Worm (Caenorhabditis elegans) whole organism, L1 larva: ENCODE data around the gene Y66D12A.1.

Experiments
- C16A3.4 ChIP-seq: fragments of 150-350 bp; optimal IDR thresholded peaks from 2 replicates; lab custom pipeline; 2014; ENCODE audit warnings: missing biosample characterization, missing genetic modification characterization
- Y116A8C.19 ChIP-seq: sonication (generic microtip); optimal IDR thresholded peaks from 2 replicates; lab custom pipeline; 2016; ENCODE audit warnings: missing compliant biosample characterization, missing genetic modification characterization, borderline replicate concordance
- aly-2 ChIP-seq: fragments of 150-350 bp; optimal IDR thresholded peaks from 2 replicates; lab custom pipeline; 2014; ENCODE audit warnings: missing biosample characterization, missing genetic modification characterization
- ceh-8 ChIP-seq: fragments of 200-800 bp; sonication (Bioruptor generic); optimal IDR thresholded peaks from 2 replicates; lab custom pipeline; 2018; ENCODE audit warnings: mild to moderate bottlenecking, missing genetic modification characterization, moderate library complexity, missing compliant biosample characterization
- ceh-82 ChIP-seq, 3 experiments: fragments of 150-350 bp in 1 of 3; sonication (generic microtip) in 2 of 3; optimal IDR thresholded peaks; 2 replicates each; lab custom pipeline; 2014 to 2017; ENCODE audit warnings: missing biosample characterization in 3 of 3, missing genetic modification characterization in 3 of 3
- dpl-1 ChIP-seq, 3 experiments: fragments of 150-350 bp in 2 of 3; sonication (generic microtip) in 1 of 3; optimal IDR thresholded peaks; 2 replicates each; lab custom pipeline; 2014 to 2017; ENCODE audit warnings: missing biosample characterization in 3 of 3, missing genetic modification characterization in 3 of 3, missing genetic modification reagents in 3 of 3
- egl-13 ChIP-seq: sonication (generic microtip); optimal IDR thresholded peaks from 2 replicates; lab custom pipeline; 2016; ENCODE audit warnings: missing genotype, missing genetic modification reagents, missing genetic modification characterization, missing compliant biosample characterization
- egl-27 ChIP-seq, 2 experiments: fragments of 150-350 bp in 1 of 2; sonication (generic microtip); optimal IDR thresholded peaks; 3 replicates each; lab custom pipeline; 2017 to 2018; ENCODE audit warnings: missing biosample characterization in 2 of 2, missing genetic modification characterization in 2 of 2, missing genetic modification reagents in 2 of 2
- elt-2 ChIP-seq: sonication (generic microtip); optimal IDR thresholded peaks from 2 replicates; lab custom pipeline; 2016; ENCODE audit warnings: missing genetic modification characterization, mild to moderate bottlenecking, inconsistent platforms, missing compliant biosample characterization, missing genetic modification reagents
- elt-3 ChIP-seq, 6 experiments: fragments of 150-350 bp in 1 of 6; sonication (generic microtip); optimal IDR thresholded peaks; 2 replicates each; lab custom pipeline; 2017 to 2018; ENCODE audit warnings: missing biosample characterization in 6 of 6, missing genetic modification characterization in 6 of 6, inconsistent platforms in 1 of 6
- ets-5 ChIP-seq: fragments of 200-800 bp; sonication (Bioruptor generic); IDR thresholded peaks from 2 replicates; pipeline ENCODE4 v1.3.6; 2022; ENCODE audit warnings: missing genetic modification characterization, missing compliant biosample characterization
- fkh-10 ChIP-seq: sonication (generic microtip); optimal IDR thresholded peaks from 2 replicates; lab custom pipeline; 2017; ENCODE audit warnings: missing biosample characterization, missing genetic modification reagents, missing genetic modification characterization
- fkh-4 ChIP-seq: sonication (generic microtip); optimal IDR thresholded peaks from 2 replicates; lab custom pipeline; 2016; ENCODE audit warnings: missing compliant biosample characterization, missing genetic modification characterization, borderline replicate concordance
- fkh-8 ChIP-seq: sonication (generic microtip); optimal IDR thresholded peaks from 2 replicates; lab custom pipeline; 2016; ENCODE audit warnings: mild to moderate bottlenecking, missing genetic modification characterization, missing compliant biosample characterization
- fos-1 ChIP-seq: fragments of 150-350 bp; optimal IDR thresholded peaks from 2 replicates; lab custom pipeline; 2014; ENCODE audit warnings: missing biosample characterization, missing genetic modification characterization
- grh-1 ChIP-seq: fragments of 200-800 bp; sonication (Bioruptor generic); IDR thresholded peaks from 2 replicates; pipeline ENCODE4 v1.3.6; 2022; ENCODE audit warnings: missing genetic modification reagents, missing genetic modification characterization, missing compliant biosample characterization
- hlh-4 ChIP-seq: sonication (generic microtip); optimal IDR thresholded peaks from 2 replicates; lab custom pipeline; 2016; ENCODE audit warnings: mild to moderate bottlenecking, missing genetic modification characterization, missing compliant biosample characterization
- isw-1 ChIP-seq: fragments of 200-800 bp; sonication (Bioruptor generic); IDR thresholded peaks from 2 replicates; pipeline ENCODE4 v1.3.6; 2022; ENCODE audit warnings: missing genetic modification characterization, missing compliant biosample characterization
- jun-1 ChIP-seq: fragments of 150-350 bp; optimal IDR thresholded peaks from 2 replicates; lab custom pipeline; 2014; ENCODE audit warnings: missing biosample characterization, missing genetic modification reagents, missing genetic modification characterization
- lin-13 ChIP-seq: fragments of 150-350 bp; optimal IDR thresholded peaks from 2 replicates; lab custom pipeline; 2014; ENCODE audit warnings: missing biosample characterization, missing genetic modification reagents, missing genetic modification characterization
- lin-14 ChIP-seq: fragments of 200-800 bp; sonication (Bioruptor generic); optimal IDR thresholded peaks from 2 replicates; lab custom pipeline; 2018; ENCODE audit warnings: mild to moderate bottlenecking, missing genetic modification characterization, moderate library complexity, missing compliant biosample characterization
- lin-35 ChIP-seq, 2 experiments: fragments of 150-350 bp; optimal IDR thresholded peaks; 2 replicates each; lab custom pipeline; 2014; ENCODE audit warnings: missing biosample characterization in 2 of 2, missing genetic modification characterization in 2 of 2, missing genetic modification reagents in 2 of 2
- lin-39 ChIP-seq: fragments of 150-350 bp; optimal IDR thresholded peaks from 2 replicates; lab custom pipeline; 2014; ENCODE audit warnings: missing biosample characterization, missing genetic modification reagents, missing genetic modification characterization
- nhr-11 ChIP-seq: fragments of 150-350 bp; optimal IDR thresholded peaks from 2 replicates; lab custom pipeline; 2014; ENCODE audit warnings: missing biosample characterization, missing genetic modification characterization
- nhr-12 ChIP-seq: sonication (generic microtip); optimal IDR thresholded peaks from 2 replicates; lab custom pipeline; 2017; ENCODE audit warnings: missing biosample characterization, missing genetic modification characterization
- nhr-19 ChIP-seq: fragments of 200-800 bp; sonication (Bioruptor generic); conservative IDR thresholded peaks from 2 replicates; pipeline ENCODE4 v1.3.6; 2022; ENCODE audit warnings: missing genetic modification characterization, missing compliant biosample characterization
- nhr-20 ChIP-seq: sonication (generic microtip); optimal IDR thresholded peaks from 2 replicates; lab custom pipeline; 2016; ENCODE audit warnings: mild to moderate bottlenecking, missing genetic modification characterization, missing compliant biosample characterization
- nhr-28 ChIP-seq: fragments of 150-350 bp; optimal IDR thresholded peaks from 2 replicates; lab custom pipeline; 2014; ENCODE audit warnings: missing biosample characterization, missing genetic modification characterization
- nhr-47 ChIP-seq: sonication (generic microtip); optimal IDR thresholded peaks from 2 replicates; lab custom pipeline; 2016; ENCODE audit warnings: mild to moderate bottlenecking, missing genetic modification characterization, moderate library complexity, missing compliant biosample characterization
- nhr-71 ChIP-seq: sonication (generic microtip); optimal IDR thresholded peaks from 2 replicates; lab custom pipeline; 2016; ENCODE audit warnings: mild to moderate bottlenecking, missing genetic modification characterization, moderate library complexity, missing compliant biosample characterization
- nhr-76 ChIP-seq: sonication (generic microtip); optimal IDR thresholded peaks from 2 replicates; lab custom pipeline; 2017; ENCODE audit warnings: missing biosample characterization, missing genetic modification characterization
- nhr-77 ChIP-seq: fragments of 150-350 bp; optimal IDR thresholded peaks from 2 replicates; lab custom pipeline; 2014; ENCODE audit warnings: missing biosample characterization, missing genetic modification characterization
- nhr-85 ChIP-seq: sonication (generic microtip); peaks from one replicate; lab custom pipeline; 2016; ENCODE audit warnings: missing genetic modification characterization, inconsistent platforms, missing compliant biosample characterization
- pag-3 ChIP-seq: sonication (generic microtip); optimal IDR thresholded peaks from 2 replicates; lab custom pipeline; 2017; ENCODE audit warnings: missing genetic modification characterization, mild to moderate bottlenecking, missing compliant biosample characterization, antibody characterized with exemption, borderline replicate concordance; ENCODE audit not compliant: insufficient read depth
- pqm-1 ChIP-seq: sonication (generic microtip); optimal IDR thresholded peaks from 3 replicates; lab custom pipeline; 2017; ENCODE audit warnings: missing biosample characterization, missing genetic modification characterization
- skn-1 ChIP-seq: fragments of 150-350 bp; optimal IDR thresholded peaks from 2 replicates; lab custom pipeline; 2014; ENCODE audit warnings: missing biosample characterization, missing genetic modification characterization
- snpc-4 ChIP-seq: fragments of 150-350 bp; optimal IDR thresholded peaks from 2 replicates; lab custom pipeline; 2014; ENCODE audit warnings: missing biosample characterization, missing genetic modification characterization
- sox-4 ChIP-seq: sonication (generic microtip); optimal IDR thresholded peaks from 2 replicates; lab custom pipeline; 2016; ENCODE audit warnings: missing genetic modification characterization, missing compliant biosample characterization
- sup-37 ChIP-seq: fragments of 200-800 bp; sonication (Bioruptor generic); optimal IDR thresholded peaks from 2 replicates; lab custom pipeline; 2018; ENCODE audit warnings: mild to moderate bottlenecking, missing genetic modification characterization, missing compliant biosample characterization
- tlp-1 ChIP-seq: fragments of 150-350 bp; optimal IDR thresholded peaks from 2 replicates; lab custom pipeline; 2014; ENCODE audit warnings: missing biosample characterization, missing genetic modification characterization
- unc-130 ChIP-seq: fragments of 150-350 bp; optimal IDR thresholded peaks from 2 replicates; lab custom pipeline; 2017; ENCODE audit warnings: missing biosample characterization, missing genetic modification characterization, inconsistent platforms
- unc-30 ChIP-seq: sonication (generic microtip); optimal IDR thresholded peaks from 2 replicates; lab custom pipeline; 2017; ENCODE audit warnings: missing biosample characterization, missing genetic modification characterization
- unc-86 ChIP-seq: sonication (generic microtip); optimal IDR thresholded peaks from 2 replicates; lab custom pipeline; 2016; ENCODE audit warnings: missing genetic modification characterization, missing compliant biosample characterization
- unc-98 ChIP-seq: fragments of 200-800 bp; sonication (Bioruptor generic); IDR thresholded peaks from 2 replicates; pipeline ENCODE4 v1.3.6; 2022; ENCODE audit warnings: missing genetic modification characterization, missing compliant biosample characterization
- zag-1 ChIP-seq: fragments of 150-350 bp; optimal IDR thresholded peaks from 2 replicates; lab custom pipeline; 2014; ENCODE audit warnings: missing biosample characterization, missing genetic modification characterization
- zip-4 ChIP-seq: fragments of 200-800 bp; sonication (Bioruptor generic); optimal IDR thresholded peaks from 2 replicates; lab custom pipeline; 2018; ENCODE audit warnings: mild to moderate bottlenecking, missing genetic modification characterization, moderate library complexity, missing compliant biosample characterization

Y66D12A.1 gene

DNA sequence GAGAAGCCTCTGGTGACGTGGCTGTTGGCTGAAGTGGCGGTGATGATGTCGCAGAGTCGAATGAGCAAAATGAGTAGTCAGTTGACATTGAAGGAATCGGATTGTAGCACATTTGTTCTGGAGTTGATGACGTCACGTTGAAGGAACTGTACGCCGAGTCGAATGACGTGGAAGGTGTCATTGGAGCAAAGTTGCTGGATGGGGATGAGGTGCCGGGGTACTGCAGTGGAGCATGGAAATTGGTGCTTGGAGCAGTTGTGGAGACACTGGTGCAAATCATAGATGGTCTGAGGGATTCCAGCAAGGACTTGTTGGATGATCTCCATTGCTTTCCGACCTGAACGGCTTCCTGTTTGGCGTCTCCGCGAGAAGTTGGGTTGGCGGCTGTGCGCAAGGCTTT, 25.5 kb downstream of the Y66D12A.1 start:
- no peak for TF ChIP-seq zag-1 (tag; lab: Kevin White, UChicago)

DNA sequence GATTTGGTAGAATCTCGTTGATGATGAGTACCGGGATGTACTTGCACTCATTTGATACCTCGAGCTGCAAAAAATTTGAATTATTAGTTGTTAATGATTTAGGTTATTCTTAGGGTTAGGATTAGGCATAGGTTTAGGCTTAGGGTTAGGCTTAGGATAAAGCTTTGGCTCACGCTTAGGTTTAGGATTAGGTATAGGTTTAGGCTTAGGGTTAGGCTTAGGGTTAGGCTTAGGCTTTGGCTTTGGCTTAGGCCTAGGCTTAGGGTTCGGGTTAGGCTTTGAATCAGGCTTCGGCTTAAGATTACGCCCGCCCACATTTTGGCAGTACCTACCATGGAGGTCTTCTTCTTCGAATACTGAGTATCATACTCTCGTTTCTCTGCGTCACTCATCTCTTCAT, 27.0 kb downstream of the Y66D12A.1 start:
- no peak for TF ChIP-seq tlp-1 (tag; lab: Kevin White, UChicago)
- TF ChIP-seq lin-35 (GFP tag; optimal IDR thresholded peaks at IDR 0.05; lab: Kevin White, UChicago) = no peak
- no peak for TF ChIP-seq aly-2
- no peak for TF ChIP-seq snpc-4 (tag; lab: Kevin White, UChicago)
- no peak for TF ChIP-seq lin-39 (tag; lab: Kevin White, UChicago)
- TF ChIP-seq nhr-71 (tag; lab: Kevin White, UChicago) = no peak
- no peak for TF ChIP-seq nhr-77 (tag; lab: Kevin White, UChicago)
- TF ChIP-seq ceh-82 (tag; optimal IDR thresholded peaks at IDR 0.05; lab: Kevin White, UChicago) = no peak
- no peak for TF ChIP-seq nhr-47
- no peak for TF ChIP-seq nhr-11 (tag; lab: Kevin White, UChicago)
- no peak for TF ChIP-seq unc-98 (GFP tag; lab: Robert Waterston, UW)
- no peak for TF ChIP-seq isw-1
- TF ChIP-seq unc-30 (tag; lab: Kevin White, UChicago) = no peak
- no peak for TF ChIP-seq pag-3 (tag; lab: Kevin White, UChicago)
- TF ChIP-seq Y116A8C.19 (tag; lab: Kevin White, UChicago) = no peak
- TF ChIP-seq, all 84 proteins: peak for 0

DNA sequence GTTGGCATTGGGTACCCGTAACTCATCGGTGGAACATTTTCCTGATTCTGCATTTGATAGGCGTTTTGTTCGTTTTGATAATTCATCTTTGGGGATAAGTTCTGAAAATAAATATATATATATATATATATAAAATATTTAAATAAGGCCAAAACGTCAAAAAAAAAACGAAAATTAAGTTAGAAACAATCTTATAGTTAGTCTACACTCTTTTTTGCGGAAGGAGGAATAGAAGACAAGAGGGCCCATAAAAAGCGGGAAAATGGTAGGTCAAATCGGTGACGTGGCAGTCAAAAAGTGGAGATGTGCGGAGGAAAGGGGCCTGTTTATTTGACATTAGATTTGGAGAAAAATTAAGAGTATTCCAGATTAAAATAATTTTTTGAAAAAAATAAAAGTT, 28.8 kb downstream of the Y66D12A.1 start, which contains the start of gene tbx-33:
Gene tbx-33, minus strand, starts transcription at position 101 of the 400 bp plus-strand sequence.
- TF ChIP-seq C16A3.4 = no peak
- TF ChIP-seq unc-130 = no peak
- no peak for TF ChIP-seq sox-4 (tag; lab: Kevin White, UChicago)
- TF ChIP-seq jun-1 (tag; lab: Kevin White, UChicago) = no peak
- no peak for TF ChIP-seq lin-35 (GFP tag; optimal IDR thresholded peaks at IDR 0.05; lab: Kevin White, UChicago)
- TF ChIP-seq skn-1 = no peak
- no peak for TF ChIP-seq hlh-4
- TF ChIP-seq egl-27 (tag; optimal IDR thresholded peaks at IDR 0.05; lab: Kevin White, UChicago) = no peak
- TF ChIP-seq lin-13 (GFP tag; lab: Kevin White, UChicago) = no peak
- no peak for TF ChIP-seq ets-5 (GFP tag; lab: Robert Waterston, UW)
- no peak for TF ChIP-seq lin-39 (tag; lab: Kevin White, UChicago)
- no peak for TF ChIP-seq fkh-8
- TF ChIP-seq tlp-1 (tag; lab: Kevin White, UChicago) = no peak

DNA sequence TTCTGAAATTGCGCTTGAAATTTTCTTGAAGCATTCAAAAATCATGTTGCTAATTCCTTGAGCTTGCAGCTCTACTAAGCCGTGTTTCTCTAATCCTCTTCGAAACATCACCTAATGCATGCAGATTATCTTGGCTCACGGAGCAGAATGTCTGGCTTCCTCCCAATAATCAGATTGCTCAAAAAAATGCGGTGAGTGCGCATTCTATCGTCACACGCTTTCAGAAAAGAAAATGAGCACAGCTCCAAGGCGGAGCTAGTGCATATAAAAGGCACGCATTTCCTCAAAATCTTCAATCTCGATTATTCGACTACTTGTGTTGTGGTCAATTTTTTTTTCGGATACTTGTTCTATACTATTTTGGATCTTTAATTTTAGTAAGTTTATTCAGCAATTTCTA, 33.4 kb downstream of the Y66D12A.1 start:
- TF ChIP-seq unc-86 (peak; percentile 53), fkh-10 (peak; percentile 82), Y116A8C.19 (tag; lab: Kevin White, UChicago) (no peak), fos-1 (tag; lab: Kevin White, UChicago) (peak; percentile 19), pqm-1 (no peak), fkh-4 (tag; lab: Kevin White, UChicago) (no peak), nhr-71 (tag; lab: Kevin White, UChicago) (peak; percentile 78), nhr-19 (GFP tag; lab: Robert Waterston, UW) (peak; percentile 20; the same call in 1 of the 2 replicates), skn-1 (peak; percentile 21), nhr-28 (tag; lab: Kevin White, UChicago) (no peak), snpc-4 (tag; lab: Kevin White, UChicago) (no peak), nhr-77 (tag; lab: Kevin White, UChicago) (no peak), nhr-12 (no peak), nhr-85 (no peak), sup-37 (no peak), jun-1 (tag; lab: Kevin White, UChicago) (peak; percentile 16), ceh-8 (GFP tag; lab: Kevin White, UChicago) (peak; percentile 55), zip-4 (GFP tag; lab: Kevin White, UChicago) (no peak), grh-1 (GFP tag; lab: Robert Waterston, UW) (no peak), egl-13 (peak; percentile 81), nhr-20 (no peak), elt-2 (no peak), dpl-1 (GFP tag; optimal IDR thresholded peaks at IDR 0.05; lab: Kevin White, UChicago) (peak in 1 of 3 experiments; percentile 12), pag-3 (tag; lab: Kevin White, UChicago) (no peak), nhr-47 (peak; percentile 83), elt-3 (tag; optimal IDR thresholded peaks at IDR 0.05; lab: Kevin White, UChicago) (no peak), hlh-4 (no peak), tlp-1 (tag; lab: Kevin White, UChicago) (no peak), nhr-76 (no peak), lin-14 (GFP tag; lab: Kevin White, UChicago) (peak; percentile 86)
